Worm (Caenorhabditis elegans) whole organism, midembryonic: ENCODE data around the gene R10E4.9.

ENCODE experiments used
- T22C8.4 ChIP-seq: fragments of 200-800 bp; sonication (Bioruptor generic); IDR thresholded peaks from 2 replicates; pipeline ENCODE4 v1.3.6; 2022; ENCODE audit warnings: missing genetic modification characterization, missing compliant biosample characterization
- cog-1 ChIP-seq: sonication (generic microtip); optimal IDR thresholded peaks from 2 replicates; lab custom pipeline; 2016; ENCODE audit warnings: missing genetic modification characterization, missing compliant biosample characterization
- flt-1 ChIP-seq: fragments of 200-800 bp; sonication (Bioruptor generic); IDR thresholded peaks from 2 replicates; pipeline ENCODE4 v1.3.6; 2022; ENCODE audit warnings: missing genetic modification characterization, missing compliant biosample characterization
- klf-2 ChIP-seq: fragments of 200-800 bp; sonication (Bioruptor generic); conservative IDR thresholded peaks from 2 replicates; pipeline ENCODE4 v1.3.6; 2022; ENCODE audit warnings: missing genetic modification reagents, missing genetic modification characterization, missing compliant biosample characterization
- med-1 ChIP-seq: sonication (generic microtip); optimal IDR thresholded peaks from 2 replicates; lab custom pipeline; 2017; ENCODE audit warnings: missing genetic modification characterization, mild to moderate bottlenecking, missing compliant biosample characterization, antibody characterized with exemption, missing genetic modification reagents; ENCODE audit not compliant: insufficient read depth
- ref-1 ChIP-seq: fragments of 200-800 bp; sonication (Bioruptor generic); conservative IDR thresholded peaks from 2 replicates; pipeline ENCODE4 v1.3.6; 2022; ENCODE audit warnings: missing genetic modification reagents, missing genetic modification characterization, missing compliant biosample characterization
- tab-1 ChIP-seq: fragments of 200-800 bp; sonication (Bioruptor generic); IDR thresholded peaks from 2 replicates; pipeline ENCODE4 v1.3.6; 2022; ENCODE audit warnings: missing genetic modification characterization, missing compliant biosample characterization
- ztf-23 ChIP-seq: fragments of 200-800 bp; sonication (Bioruptor generic); IDR thresholded peaks from 2 replicates; pipeline ENCODE4 v1.3.6; 2022; ENCODE audit warnings: missing genetic modification reagents, missing genetic modification characterization, missing compliant biosample characterization
- ztf-29 ChIP-seq: fragments of 200-800 bp; sonication (Bioruptor generic); IDR thresholded peaks from 2 replicates; pipeline ENCODE4 v1.3.6; 2022; ENCODE audit warnings: missing genetic modification reagents, missing genetic modification characterization, missing compliant biosample characterization

R10E4.9 gene

DNA sequence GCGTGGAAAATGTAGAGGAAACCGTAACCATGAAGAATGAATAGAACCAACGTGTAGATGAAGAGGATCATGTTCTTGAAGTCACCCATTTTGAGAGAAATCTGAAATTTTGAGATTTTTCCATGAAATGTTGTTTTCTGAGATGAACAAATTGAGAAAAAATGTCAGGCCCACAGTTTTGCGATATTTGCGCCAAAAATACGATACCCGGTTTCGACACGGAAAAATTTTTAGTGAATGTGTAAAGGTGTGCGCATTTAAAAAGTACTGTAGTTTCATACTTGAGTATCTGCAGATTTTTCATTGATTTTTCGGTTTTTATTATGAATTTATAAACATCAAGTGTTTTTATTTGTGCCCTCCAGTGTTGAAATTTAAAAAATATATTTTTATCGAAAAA lies at the start of gene R10E4.9:
TSS of gene R10E4.9 (minus strand) at position 101 of the 400 bp plus-strand sequence.
- no peak for TF ChIP-seq ref-1 (GFP tag; lab: Robert Waterston, UW)
- no peak for TF ChIP-seq klf-2 (GFP tag; lab: Robert Waterston, UW)
- no peak for TF ChIP-seq T22C8.4 (GFP tag; lab: Robert Waterston, UW)
- TF ChIP-seq tab-1 (GFP tag; lab: Robert Waterston, UW), result no peak
- no peak for TF ChIP-seq cog-1 (tag; lab: Kevin White, UChicago)
- no peak for TF ChIP-seq med-1 (GFP tag; lab: Kevin White, UChicago)
- no peak for TF ChIP-seq ztf-29 (GFP tag; lab: Robert Waterston, UW)
- no peak for TF ChIP-seq flt-1 (GFP tag; lab: Robert Waterston, UW)
- TF ChIP-seq ztf-23 (GFP tag; lab: Robert Waterston, UW), result no peak

ce11 chrIII:4349799-4350198 lies 47.6 kb upstream of the R10E4.9 start, which contains the start of gene B0285.6:
B0285.6 (plus strand) TSS chrIII:4350099.
- TF ChIP-seq flt-1 (GFP tag; lab: Robert Waterston, UW) (no peak), klf-2 (GFP tag; lab: Robert Waterston, UW) (no peak), ztf-29 (GFP tag; lab: Robert Waterston, UW) (no peak), ref-1 (GFP tag; lab: Robert Waterston, UW) (no peak), med-1 (GFP tag; lab: Kevin White, UChicago) (no peak), cog-1 (tag; lab: Kevin White, UChicago) (no peak), T22C8.4 (GFP tag; lab: Robert Waterston, UW) (no peak), tab-1 (GFP tag; lab: Robert Waterston, UW) (no peak), ztf-23 (GFP tag; lab: Robert Waterston, UW) (no peak)

DNA sequence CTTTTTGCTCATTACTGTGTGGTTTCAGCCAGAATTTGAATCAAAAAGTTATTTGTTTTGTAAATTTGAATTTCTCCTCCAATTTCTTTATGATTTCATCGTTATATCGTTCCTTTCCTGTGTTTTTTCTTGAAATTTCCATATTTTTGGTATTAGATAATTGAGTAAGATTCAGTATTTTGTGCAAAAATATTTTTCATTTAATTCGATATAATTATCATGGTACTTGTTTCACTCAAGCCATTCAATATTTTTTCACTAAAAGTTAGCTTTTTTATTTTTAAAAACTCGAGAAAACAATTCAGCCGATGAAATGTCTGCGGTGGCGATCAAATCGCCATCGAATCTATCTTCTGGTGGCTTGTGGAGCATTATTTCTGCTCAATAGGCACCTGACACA lies 42.8 kb upstream of the R10E4.9 start, which contains the start of gene hse-5:
TSS of gene hse-5 (plus strand) at position 301 of the 400 bp plus-strand sequence.
- TF ChIP-seq T22C8.4 (GFP tag; lab: Robert Waterston, UW) (no peak), ztf-23 (GFP tag; lab: Robert Waterston, UW) (no peak), tab-1 (GFP tag; lab: Robert Waterston, UW) (no peak), klf-2 (GFP tag; lab: Robert Waterston, UW) (no peak), cog-1 (tag; lab: Kevin White, UChicago) (no peak), flt-1 (GFP tag; lab: Robert Waterston, UW) (no peak), ztf-29 (GFP tag; lab: Robert Waterston, UW) (no peak), ref-1 (GFP tag; lab: Robert Waterston, UW) (no peak), med-1 (GFP tag; lab: Kevin White, UChicago) (no peak)

DNA sequence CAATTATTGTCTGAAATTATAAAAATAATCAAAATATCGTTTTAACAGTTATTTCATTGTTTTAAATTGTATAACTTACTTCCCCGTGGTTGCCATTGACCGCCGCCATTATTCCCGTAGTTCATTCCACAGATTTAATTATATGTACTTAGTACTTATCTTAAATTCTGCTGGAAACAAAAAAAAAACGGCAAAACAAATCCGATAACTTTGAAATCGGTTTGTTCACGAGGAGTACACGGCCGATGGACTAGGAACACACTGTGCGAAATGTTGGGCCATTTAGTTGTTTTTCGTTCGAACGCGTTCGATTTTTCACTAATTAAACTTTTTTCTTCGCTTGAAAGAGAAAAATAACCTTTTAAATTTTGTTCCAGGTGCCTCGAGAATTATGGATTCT lies 40.9 kb upstream of the R10E4.9 start, which contains the start of the genes B0285.3 and lcmt-1:
TSS of gene B0285.3 (minus strand) at position 267 of the 400 bp plus-strand sequence.
TSS of gene lcmt-1 (plus strand) at position 377 of the 400 bp plus-strand sequence.
- TF ChIP-seq T22C8.4 (GFP tag; lab: Robert Waterston, UW) (no peak), med-1 (GFP tag; lab: Kevin White, UChicago) (no peak), cog-1 (tag; lab: Kevin White, UChicago) (no peak), klf-2 (GFP tag; lab: Robert Waterston, UW) (no peak), ref-1 (GFP tag; lab: Robert Waterston, UW) (no peak), ztf-23 (GFP tag; lab: Robert Waterston, UW) (0 out of 2 replicates have a peak, but pooled peaks have one; percentile 5), tab-1 (GFP tag; lab: Robert Waterston, UW) (no peak), flt-1 (GFP tag; lab: Robert Waterston, UW) (peak; percentile 40; the same call in 1 of the 2 replicates), ztf-29 (GFP tag; lab: Robert Waterston, UW) (no peak)

ce11 chrIII:4335614-4336013 lies 33.4 kb upstream of the R10E4.9 start:
- TF ChIP-seq tab-1 (GFP tag; lab: Robert Waterston, UW) (no peak), cog-1 (tag; lab: Kevin White, UChicago) (no peak)

- no peak for TF ChIP-seq tab-1 (GFP tag; lab: Robert Waterston, UW)
- no peak for TF ChIP-seq med-1 (GFP tag; lab: Kevin White, UChicago)
- TF ChIP-seq T22C8.4 (GFP tag; lab: Robert Waterston, UW), result no peak
- no peak for TF ChIP-seq flt-1 (GFP tag; lab: Robert Waterston, UW)
- no peak for TF ChIP-seq cog-1 (tag; lab: Kevin White, UChicago)
- no peak for TF ChIP-seq ztf-23 (GFP tag; lab: Robert Waterston, UW)
- no peak for TF ChIP-seq klf-2 (GFP tag; lab: Robert Waterston, UW)
- no peak for TF ChIP-seq ztf-29 (GFP tag; lab: Robert Waterston, UW)
- no peak for TF ChIP-seq ref-1 (GFP tag; lab: Robert Waterston, UW)
Measured at ce11 chrIII:4332543-4333042, 30.4 kb upstream of the R10E4.9 start, which contains the start of gene cdk-12. cdk-12 (plus strand) TSS chrIII:4332992.

- TF ChIP-seq med-1 (GFP tag; lab: Kevin White, UChicago) (no peak), tab-1 (GFP tag; lab: Robert Waterston, UW) (no peak), ztf-29 (GFP tag; lab: Robert Waterston, UW) (no peak), flt-1 (GFP tag; lab: Robert Waterston, UW) (no peak), cog-1 (tag; lab: Kevin White, UChicago) (no peak), ztf-23 (GFP tag; lab: Robert Waterston, UW) (no peak), T22C8.4 (GFP tag; lab: Robert Waterston, UW) (no peak), klf-2 (GFP tag; lab: Robert Waterston, UW) (no peak), ref-1 (GFP tag; lab: Robert Waterston, UW) (no peak)
Measured at ce11 chrIII:4330984-4331383, 28.8 kb upstream of the R10E4.9 start, which contains the start of gene gly-6. gly-6 (minus strand) TSS chrIII:4331228.

DNA sequence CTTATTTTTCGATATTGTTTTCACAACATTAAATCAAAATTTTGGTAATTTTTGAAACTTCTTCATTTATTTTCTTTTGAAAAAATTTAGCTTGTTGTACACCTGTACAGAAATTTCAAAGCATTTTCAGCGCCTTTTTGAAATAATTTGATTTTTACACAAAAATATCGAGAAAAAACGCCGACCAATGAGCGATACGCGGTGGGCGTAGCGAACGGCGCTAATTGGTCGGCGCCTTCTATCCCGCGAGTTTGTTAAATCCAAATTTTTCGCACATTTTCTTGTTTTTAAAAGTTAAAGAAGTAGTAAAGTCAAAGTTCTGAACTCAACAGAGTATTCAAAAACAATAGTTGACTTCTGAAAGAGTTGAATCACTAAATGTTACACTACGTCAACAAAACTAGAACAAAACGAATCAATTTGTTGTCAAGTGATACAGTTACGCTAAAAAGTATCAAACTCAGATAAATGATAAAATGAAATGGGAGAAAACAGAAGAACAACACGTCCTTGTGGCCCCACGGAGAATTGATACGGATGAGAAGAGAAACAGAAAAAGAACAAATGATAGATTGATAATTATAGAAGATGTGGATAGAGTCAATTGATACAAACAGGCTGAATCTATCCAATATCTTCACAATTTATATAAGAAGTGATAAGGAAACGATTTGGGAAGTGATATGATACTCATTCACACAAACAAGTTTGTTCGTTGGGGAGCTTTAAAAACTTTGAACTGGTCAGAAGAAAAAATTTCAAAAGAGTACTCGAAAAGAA lies 26.2 kb upstream of the R10E4.9 start:
- TF ChIP-seq klf-2 (GFP tag; lab: Robert Waterston, UW) (no peak), flt-1 (GFP tag; lab: Robert Waterston, UW) (no peak), T22C8.4 (GFP tag; lab: Robert Waterston, UW) (no peak), ref-1 (GFP tag; lab: Robert Waterston, UW) (no peak), med-1 (GFP tag; lab: Kevin White, UChicago) (no peak), cog-1 (tag; lab: Kevin White, UChicago) (no peak), tab-1 (GFP tag; lab: Robert Waterston, UW) (no peak), ztf-23 (GFP tag; lab: Robert Waterston, UW) (no peak), ztf-29 (GFP tag; lab: Robert Waterston, UW) (no peak)
